Worm (Caenorhabditis elegans) whole organism, L4/young adult: ENCODE measurements around the gene H12C20.7.

ENCODE experiments used
- W03F9.2 ChIP-seq: fragments of 150-350 bp; optimal IDR thresholded peaks from 2 replicates; lab custom pipeline; 2014; ENCODE audit warnings: missing biosample characterization, missing genetic modification characterization
- dao-5 ChIP-seq: sonication (generic microtip); optimal IDR thresholded peaks from 2 replicates; lab custom pipeline; 2016; ENCODE audit warnings: missing genotype, missing genetic modification characterization, moderate library complexity, missing compliant biosample characterization
- him-1 ChIP-seq: sonication (generic microtip); optimal IDR thresholded peaks from 2 replicates; lab custom pipeline; 2016; ENCODE audit warnings: missing genotype, missing genetic modification reagents, missing genetic modification characterization, missing compliant biosample characterization

DNA sequence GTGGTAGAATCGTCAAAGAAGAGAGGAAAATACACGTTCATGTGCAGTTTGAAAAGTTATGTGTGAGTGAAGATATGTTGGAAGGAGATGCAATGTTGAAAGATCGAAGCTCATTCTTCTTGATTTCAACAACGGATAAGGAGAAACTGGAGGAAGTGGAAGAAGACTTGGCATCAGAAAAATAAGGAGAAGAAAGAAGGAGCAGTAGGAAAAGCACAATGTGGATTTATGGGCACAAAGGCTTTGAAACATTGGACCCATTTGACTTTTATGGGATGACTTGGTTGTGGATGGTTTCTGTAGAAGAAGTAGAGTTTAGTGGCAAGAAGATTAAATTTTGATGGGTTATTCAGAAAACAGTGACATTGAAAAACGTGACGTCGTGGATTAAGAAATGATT lies 47.3 kb upstream of the H12C20.7 start:
- no peak for TF ChIP-seq him-1 (tag; lab: Kevin White, UChicago)
- TF ChIP-seq dao-5 (tag; lab: Kevin White, UChicago): no peak
- TF ChIP-seq W03F9.2 (tag; lab: Kevin White, UChicago): no peak
